Fruit fly (Drosophila melanogaster): ENCODE measurements around the gene Ccp84Ae.

DNA sequence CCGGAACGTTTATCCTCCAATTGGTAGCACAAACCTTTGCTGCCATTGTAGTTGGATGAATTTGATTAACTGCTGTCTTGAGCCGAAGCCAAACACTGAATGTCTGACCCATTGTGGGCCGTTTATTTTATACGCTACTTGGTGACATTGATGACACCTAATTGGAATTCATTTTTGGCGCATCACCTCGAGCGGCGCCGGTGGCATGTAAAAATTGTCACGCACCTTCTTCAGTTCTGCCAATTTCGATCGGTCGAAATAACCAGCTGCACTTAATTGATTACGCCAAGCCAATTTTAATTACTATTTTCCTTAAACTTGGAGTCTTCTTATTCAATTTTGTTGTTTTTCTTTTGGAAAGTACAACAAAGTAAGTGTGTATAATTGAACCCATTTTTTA lies at the start of gene Ccp84Ae:
- TF ChIP-seq CG11617 (GFP tag; optimal IDR thresholded peaks at IDR 0.05) (no peak), ovo (GFP tag; optimal IDR thresholded peaks at IDR 0.05) (no peak), cic (GFP tag; optimal IDR thresholded peaks at IDR 0.05) (no peak), Hr96 (GFP tag; optimal IDR thresholded peaks at IDR 0.05) (no peak), bab1 (GFP tag; optimal IDR thresholded peaks at IDR 0.05) (no peak), Mnt (GFP tag; optimal IDR thresholded peaks at IDR 0.05) (no peak), CG14711 (tag; optimal IDR thresholded peaks at IDR 0.05) (no peak), toe (GFP tag; optimal IDR thresholded peaks at IDR 0.05) (no peak), CG7045 (GFP tag; optimal IDR thresholded peaks at IDR 0.05) (no peak)

All from whole organism, adult.